Fruit fly (Drosophila melanogaster) whole organism, embryonic: ENCODE results near the gene CG7781.

Source experiments
- Aef1 ChIP-seq: fragments of 200-800 bp; sonication (Bioruptor generic); IDR thresholded peaks from 3 replicates; pipeline ENCODE4 v1.3.6; 2022; ENCODE audit warnings: missing biosample characterization, missing genetic modification characterization
- B-H1 ChIP-seq: fragments of 200-800 bp; sonication (Bioruptor generic); IDR thresholded peaks from 3 replicates; pipeline ENCODE4 v1.3.6; 2022; ENCODE audit warnings: missing biosample characterization, missing genetic modification characterization
- B-H2 ChIP-seq: fragments of 200-800 bp; sonication (Bioruptor generic); optimal IDR thresholded peaks from 2 replicates; lab custom pipeline; 2018; ENCODE audit warnings: missing biosample characterization, mild to moderate bottlenecking, missing genetic modification characterization
- CG10321 ChIP-seq: fragments of 200-800 bp; sonication (Bioruptor generic); IDR thresholded peaks from 2 replicates; pipeline ENCODE4 v1.3.6; 2022; ENCODE audit warnings: missing biosample characterization, missing genetic modification characterization
- CG10366 ChIP-seq: fragments of 200-800 bp; sonication (Bioruptor generic); IDR thresholded peaks from 2 replicates; pipeline ENCODE4 v1.3.6; 2022; ENCODE audit warnings: missing biosample characterization, missing genetic modification characterization
- CG10431 ChIP-seq: fragments of 200-800 bp; sonication (Bioruptor generic); optimal IDR thresholded peaks from 3 replicates; lab custom pipeline; 2018; ENCODE audit warnings: missing biosample characterization, mild to moderate bottlenecking, missing genetic modification characterization
- CG10543 ChIP-seq: fragments of 200-800 bp; sonication (Bioruptor generic); optimal IDR thresholded peaks from 3 replicates; lab custom pipeline; 2017; ENCODE audit warnings: missing biosample characterization, mild to moderate bottlenecking, missing genetic modification characterization, moderate library complexity
- CG15696 ChIP-seq: fragments of 200-800 bp; sonication (Bioruptor generic); optimal IDR thresholded peaks from 2 replicates; lab custom pipeline; 2019; ENCODE audit warnings: missing biosample characterization, mild to moderate bottlenecking, missing genetic modification characterization, moderate library complexity
- CG16779 ChIP-seq: fragments of 200-800 bp; sonication (Bioruptor generic); IDR thresholded peaks from 2 replicates; pipeline ENCODE4 v1.3.6; 2022; ENCODE audit warnings: missing biosample characterization, missing genetic modification characterization
- CG16813 ChIP-seq: fragments of 200-800 bp; sonication (Bioruptor generic); IDR thresholded peaks from 3 replicates; pipeline ENCODE4 v1.3.6; 2022; ENCODE audit warnings: missing biosample characterization, missing genetic modification characterization; ENCODE audit not compliant: partially characterized antibody
- CG17361 ChIP-seq: fragments of 200-800 bp; sonication (Bioruptor generic); IDR thresholded peaks from 3 replicates; pipeline ENCODE4 v1.3.6; 2022; ENCODE audit warnings: missing biosample characterization, missing genetic modification characterization
- CG4707 ChIP-seq: fragments of 200-800 bp; sonication (Bioruptor generic); optimal IDR thresholded peaks from 2 replicates; lab custom pipeline; 2018; ENCODE audit warnings: missing biosample characterization, mild to moderate bottlenecking, missing genetic modification characterization, moderate library complexity
- CG4854 ChIP-seq: fragments of 200-800 bp; sonication (Bioruptor generic); optimal IDR thresholded peaks from 2 replicates; lab custom pipeline; 2016; ENCODE audit warnings: missing biosample characterization, missing genetic modification characterization, inconsistent platforms
- CG5180 ChIP-seq: fragments of 200-800 bp; sonication (Bioruptor generic); optimal IDR thresholded peaks from 3 replicates; lab custom pipeline; 2017; ENCODE audit warnings: missing biosample characterization, missing genetic modification characterization, mild to moderate bottlenecking, moderate library complexity, missing genetic modification reagents
- CG7357 ChIP-seq: fragments of 200-800 bp; sonication (Bioruptor generic); IDR thresholded peaks from 3 replicates; pipeline ENCODE4 v1.3.6; 2022; ENCODE audit warnings: missing biosample characterization, missing genetic modification characterization
- CG8281 ChIP-seq: fragments of 200-800 bp; sonication (Bioruptor generic); optimal IDR thresholded peaks from 2 replicates; lab custom pipeline; 2018; ENCODE audit warnings: missing biosample characterization, mild to moderate bottlenecking, missing genetic modification characterization, moderate library complexity
- CG8290 ChIP-seq, 3 experiments: fragments of 200-800 bp; sonication (Bioruptor generic); optimal IDR thresholded peaks; 2 replicates each; lab custom pipeline; 2016 to 2019; ENCODE audit warnings: missing biosample characterization in 3 of 3, missing genetic modification characterization in 3 of 3, mild to moderate bottlenecking in 2 of 3, moderate library complexity in 1 of 3
- CG9932 ChIP-seq: fragments of 200-800 bp; sonication (Bioruptor generic); IDR thresholded peaks from 2 replicates; pipeline ENCODE4 v1.3.6; 2022; ENCODE audit warnings: missing biosample characterization, missing genetic modification characterization
- CTCF ChIP-seq: fragments of 200-800 bp; sonication (Bioruptor generic); optimal IDR thresholded peaks from 2 replicates; lab custom pipeline; 2017; ENCODE audit warnings: missing biosample characterization, mild to moderate bottlenecking, missing genetic modification characterization, moderate library complexity
- Dbx ChIP-seq: fragments of 200-800 bp; sonication (Bioruptor generic); IDR thresholded peaks from 3 replicates; pipeline ENCODE4 v1.3.6; 2022; ENCODE audit warnings: missing biosample characterization, missing genetic modification characterization
- E2f2 ChIP-seq: fragments of 200-800 bp; sonication (Bioruptor generic); IDR thresholded peaks from 2 replicates; pipeline ENCODE4 v1.3.6; 2022; ENCODE audit warnings: missing biosample characterization, missing genetic modification characterization
- Gsc ChIP-seq: fragments of 200-800 bp; sonication (Bioruptor generic); IDR thresholded peaks from 2 replicates; pipeline ENCODE4 v1.3.6; 2022; ENCODE audit warnings: missing biosample characterization, missing genetic modification characterization
- HLHmδ ChIP-seq: fragments of 200-800 bp; sonication (Bioruptor generic); optimal IDR thresholded peaks from 2 replicates; lab custom pipeline; 2018; ENCODE audit warnings: missing biosample characterization, mild to moderate bottlenecking, missing genetic modification characterization, moderate library complexity
- Lhr ChIP-seq: fragments of 200-800 bp; sonication (Bioruptor generic); optimal IDR thresholded peaks from 3 replicates; lab custom pipeline; 2017; ENCODE audit warnings: mild to moderate bottlenecking, missing biosample characterization, missing genetic modification reagents, missing genetic modification characterization
- Med ChIP-seq: fragments of 200-800 bp; sonication (Bioruptor generic); peaks from one replicate; lab custom pipeline; 2016; ENCODE audit warnings: missing biosample characterization, missing genetic modification characterization, mild to moderate bottlenecking, inconsistent platforms, moderate library complexity
- Oaz ChIP-seq: fragments of 200-800 bp; sonication (Bioruptor generic); IDR thresholded peaks from 2 replicates; pipeline ENCODE4 v1.3.6; 2022; ENCODE audit warnings: missing biosample characterization, missing genetic modification characterization
- Poxn ChIP-seq: fragments of 200-800 bp; sonication (Bioruptor generic); IDR thresholded peaks from 2 replicates; pipeline ENCODE4 v1.3.6; 2022; ENCODE audit warnings: missing biosample characterization, missing genetic modification characterization
- Six4 ChIP-seq: fragments of 200-800 bp; sonication (Bioruptor generic); optimal IDR thresholded peaks from 2 replicates; lab custom pipeline; 2016; ENCODE audit warnings: missing biosample characterization, missing genetic modification characterization
- Sry-δ ChIP-seq: fragments of 200-800 bp; sonication (Bioruptor generic); optimal IDR thresholded peaks from 2 replicates; lab custom pipeline; 2016; ENCODE audit warnings: missing biosample characterization, missing genetic modification characterization
- Vsx1 ChIP-seq: fragments of 200-800 bp; sonication (Bioruptor generic); optimal IDR thresholded peaks from 2 replicates; lab custom pipeline; 2017; ENCODE audit warnings: missing biosample characterization, mild to moderate bottlenecking, missing genetic modification characterization, missing genetic modification reagents
- amos ChIP-seq: fragments of 200-800 bp; sonication (Bioruptor generic); IDR thresholded peaks from 2 replicates; pipeline ENCODE4 v1.3.6; 2022; ENCODE audit warnings: missing biosample characterization, missing genetic modification characterization; ENCODE audit not compliant: partially characterized antibody
- bcd ChIP-seq: fragments of 200-800 bp; sonication (Bioruptor generic); optimal IDR thresholded peaks from 2 replicates; lab custom pipeline; 2017; ENCODE audit warnings: missing biosample characterization, mild to moderate bottlenecking, missing genetic modification characterization
- chm ChIP-seq: fragments of 200-800 bp; sonication (Bioruptor generic); IDR thresholded peaks from 2 replicates; pipeline ENCODE4 v1.3.6; 2022; ENCODE audit warnings: missing biosample characterization, missing genetic modification characterization
- croc ChIP-seq: fragments of 200-800 bp; sonication (Bioruptor generic); conservative IDR thresholded peaks from 3 replicates; pipeline ENCODE4 v1.3.6; 2022; ENCODE audit warnings: missing biosample characterization, missing genetic modification characterization
- exex ChIP-seq: fragments of 200-800 bp; sonication (Bioruptor generic); optimal IDR thresholded peaks from 4 replicates; lab custom pipeline; 2018; ENCODE audit warnings: missing biosample characterization, mild to moderate bottlenecking, missing genetic modification characterization, moderate library complexity
- hb ChIP-seq: fragments of 200-800 bp; sonication (Bioruptor generic); IDR thresholded peaks from 3 replicates; pipeline ENCODE4 v1.3.6; 2022; ENCODE audit warnings: missing biosample characterization, missing genetic modification characterization; ENCODE audit not compliant: partially characterized antibody
- hbn ChIP-seq: fragments of 200-800 bp; sonication (Bioruptor generic); IDR thresholded peaks from 2 replicates; pipeline ENCODE4 v1.3.6; 2022; ENCODE audit warnings: missing biosample characterization, missing genetic modification characterization; ENCODE audit not compliant: partially characterized antibody
- kni ChIP-seq: fragments of 200-800 bp; sonication (Bioruptor generic); optimal IDR thresholded peaks from 3 replicates; lab custom pipeline; 2017; ENCODE audit warnings: mild to moderate bottlenecking, missing biosample characterization, missing genetic modification reagents, missing genetic modification characterization
- pb ChIP-seq: fragments of 200-800 bp; sonication (Bioruptor generic); optimal IDR thresholded peaks from 3 replicates; lab custom pipeline; 2016; ENCODE audit warnings: missing biosample characterization, missing genetic modification characterization
- scrt ChIP-seq: fragments of 200-800 bp; sonication (Bioruptor generic); optimal IDR thresholded peaks from 2 replicates; lab custom pipeline; 2018; ENCODE audit warnings: missing biosample characterization, mild to moderate bottlenecking, missing genetic modification characterization, moderate library complexity
- slp2 ChIP-seq: fragments of 200-800 bp; sonication (Bioruptor generic); optimal IDR thresholded peaks from 2 replicates; lab custom pipeline; 2016; ENCODE audit warnings: missing biosample characterization, missing genetic modification characterization
- tna ChIP-seq: fragments of 200-800 bp; sonication (Bioruptor generic); IDR thresholded peaks from 2 replicates; pipeline ENCODE4 v1.3.6; 2022; ENCODE audit warnings: missing biosample characterization, missing genetic modification characterization; ENCODE audit not compliant: partially characterized antibody
- twi ChIP-seq: fragments of 200-800 bp; optimal IDR thresholded peaks from 2 replicates; lab custom pipeline; 2019; ENCODE audit warnings: missing biosample characterization, mild to moderate bottlenecking, missing genetic modification characterization, moderate library complexity
- unc-4 ChIP-seq: fragments of 200-800 bp; sonication (Bioruptor generic); IDR thresholded peaks from 2 replicates; pipeline ENCODE4 v1.3.6; 2022; ENCODE audit warnings: missing biosample characterization, missing genetic modification characterization; ENCODE audit not compliant: partially characterized antibody

The CG7781 gene

dm6 chr2L:8365701-8366643 is 40.8 kb upstream of the CG7781 start, which contains the start of gene Pp2A-29B (continued):
- peak; percentile 65 for TF ChIP-seq CG9932
- TF ChIP-seq CG7357 (GFP tag; lab: Robert Waterston, UW): no peak
- peak; percentile 44 for TF ChIP-seq Lhr (GFP tag; lab: Kevin White, UChicago)
- peak; percentile 55 for TF ChIP-seq kni
- peak; percentile 99 for TF ChIP-seq hb (GFP tag; lab: Robert Waterston, UW)
- peak; percentile 88 for TF ChIP-seq E2f2 (GFP tag; lab: Robert Waterston, UW)
- TF ChIP-seq CG16813 (GFP tag; lab: Robert Waterston, UW): peak; percentile 100
- TF ChIP-seq scrt: peak; percentile 22
- peak; percentile 13 for TF ChIP-seq CG8290 (GFP tag; optimal IDR thresholded peaks at IDR 0.05; lab: Kevin White, UChicago)
- TF ChIP-seq CG8290 (tag; optimal IDR thresholded peaks at IDR 0.05; lab: Kevin White, UChicago): no peak
- TF ChIP-seq B-H2 (GFP tag; lab: Kevin White, UChicago): peak; percentile 57
- TF ChIP-seq amos (GFP tag; lab: Robert Waterston, UW): peak; percentile 98
- TF ChIP-seq CG10543 (GFP tag; lab: Kevin White, UChicago): peak; percentile 52
- no peak for TF ChIP-seq CG8281 (tag; lab: Kevin White, UChicago)
- no peak for TF ChIP-seq CG4854 (GFP tag; lab: Kevin White, UChicago)
- TF ChIP-seq Med: peak; percentile 57
- peak; percentile 25 for TF ChIP-seq twi
- TF ChIP-seq CG10431 (GFP tag; lab: Kevin White, UChicago): no peak
- TF ChIP-seq Gsc (GFP tag; lab: Robert Waterston, UW): no peak
- peak; percentile 67; the same call in 2 of the 3 replicates for TF ChIP-seq CG17361 (GFP tag; lab: Robert Waterston, UW)
- TF ChIP-seq Vsx1 (GFP tag; lab: Kevin White, UChicago): peak; percentile 64
- TF ChIP-seq, all 482 proteins: peak for 162

- TF ChIP-seq slp2: no peak
- TF ChIP-seq Sry-δ (GFP tag; lab: Kevin White, UChicago): peak; percentile 88
- no peak for TF ChIP-seq B-H1 (GFP tag; lab: Robert Waterston, UW)
- 0 out of 2 replicates have a peak, but pooled peaks have one; percentile 4 for TF ChIP-seq chm (GFP tag; lab: Robert Waterston, UW)
- TF ChIP-seq Dbx (GFP tag; lab: Robert Waterston, UW): peak; percentile 23; the same call in 2 of the 3 replicates
- peak; percentile 93 for TF ChIP-seq hbn (GFP tag; lab: Robert Waterston, UW)
- peak; percentile 11 for TF ChIP-seq bcd (GFP tag; lab: Kevin White, UChicago)
- TF ChIP-seq CTCF (GFP tag; lab: Kevin White, UChicago): peak; percentile 7
- TF ChIP-seq CG5180 (GFP tag; lab: Kevin White, UChicago): no peak
- TF ChIP-seq exex (tag; lab: Kevin White, UChicago): peak; percentile 10
- 0 out of 3 replicates have a peak, but pooled peaks have one; percentile 11 for TF ChIP-seq CG7357 (GFP tag; lab: Robert Waterston, UW)
- peak; percentile 95 for TF ChIP-seq unc-4 (GFP tag; lab: Robert Waterston, UW)
- TF ChIP-seq CG10366 (GFP tag; lab: Robert Waterston, UW): no peak
- no peak for TF ChIP-seq Six4 (GFP tag; lab: Kevin White, UChicago)
- 0 out of 2 replicates have a peak, but pooled peaks have one; percentile 31 for TF ChIP-seq CG16779
- no peak for TF ChIP-seq Poxn (GFP tag; lab: Robert Waterston, UW)
- TF ChIP-seq croc: no peak
- no peak for TF ChIP-seq CG15696 (tag; lab: Kevin White, UChicago)
- no peak for TF ChIP-seq CG10321 (GFP tag; lab: Robert Waterston, UW)
- no peak for TF ChIP-seq Aef1
- no peak for TF ChIP-seq CG4707
- TF ChIP-seq pb (GFP tag; lab: Kevin White, UChicago): no peak
- no peak for TF ChIP-seq Oaz
- TF ChIP-seq HLHmδ: no peak
- TF ChIP-seq scrt: peak; percentile 10
- TF ChIP-seq tna (GFP tag; lab: Robert Waterston, UW): peak; percentile 78
These were observed 39.1 kb upstream of the CG7781 start, which contains the start of the genes RpS13 and CSN8 for dm6 chr2L:8364006-8364956. RpS13 (minus strand) TSS chr2L:8364662. CSN8 (plus strand) TSS chr2L:8364855.
